Worm (Caenorhabditis elegans) whole organism, L4 larva: ENCODE data around the gene F12A10.6.

Source experiments
- T26A8.4 ChIP-seq: fragments of 200-800 bp; sonication (Bioruptor generic); IDR thresholded peaks from 2 replicates; pipeline ENCODE4 v1.3.6; 2022; ENCODE audit warnings: missing genetic modification characterization, missing compliant biosample characterization
- aha-1 ChIP-seq: fragments of 150-350 bp; peaks from one replicate; lab custom pipeline; 2014; ENCODE audit warnings: missing biosample characterization, missing genetic modification characterization
- aly-2 ChIP-seq: sonication (generic microtip); optimal IDR thresholded peaks from 2 replicates; lab custom pipeline; 2018; ENCODE audit warnings: missing biosample characterization, missing genetic modification characterization
- attf-4 ChIP-seq: sonication (generic microtip); optimal IDR thresholded peaks from 3 replicates; lab custom pipeline; 2017; ENCODE audit warnings: missing biosample characterization, missing genetic modification characterization
- ceh-20 ChIP-seq: fragments of 200-800 bp; sonication (Bioruptor generic); IDR thresholded peaks from 2 replicates; pipeline ENCODE4 v1.3.6; 2022; ENCODE audit warnings: missing genetic modification reagents, missing genetic modification characterization, missing compliant biosample characterization
- ceh-28 ChIP-seq: fragments of 150-350 bp; optimal IDR thresholded peaks from 2 replicates; lab custom pipeline; 2014; ENCODE audit warnings: missing biosample characterization, missing genetic modification reagents, missing genetic modification characterization
- daf-19 ChIP-seq: fragments of 200-800 bp; sonication (Bioruptor generic); conservative IDR thresholded peaks from 2 replicates; pipeline ENCODE4 v1.3.6; 2022; ENCODE audit warnings: missing genetic modification characterization, missing compliant biosample characterization
- dpl-1 ChIP-seq: fragments of 150-350 bp; optimal IDR thresholded peaks from 2 replicates; lab custom pipeline; 2014; ENCODE audit warnings: missing biosample characterization, missing genetic modification reagents, missing genetic modification characterization
- hlh-11 ChIP-seq: fragments of 200-800 bp; sonication (Bioruptor generic); optimal IDR thresholded peaks from 2 replicates; lab custom pipeline; 2018; ENCODE audit warnings: mild to moderate bottlenecking, missing genetic modification characterization, missing compliant biosample characterization
- hlh-30 ChIP-seq: sonication (generic microtip); optimal IDR thresholded peaks from 2 replicates; lab custom pipeline; 2017; ENCODE audit warnings: antibody characterized with exemption, mild to moderate bottlenecking, missing genetic modification characterization, missing compliant biosample characterization; ENCODE audit not compliant: insufficient read depth
- lin-13 ChIP-seq: fragments of 150-350 bp; optimal IDR thresholded peaks from 2 replicates; lab custom pipeline; 2014; ENCODE audit warnings: missing biosample characterization, missing genetic modification reagents, missing genetic modification characterization
- lin-29 ChIP-seq: fragments of 200-800 bp; sonication (Bioruptor generic); IDR thresholded peaks from 2 replicates; pipeline ENCODE4 v1.3.6; 2022; ENCODE audit warnings: missing genetic modification reagents, missing genetic modification characterization, missing compliant biosample characterization
- lir-3 ChIP-seq: sonication (generic microtip); optimal IDR thresholded peaks from 2 replicates; lab custom pipeline; 2016; ENCODE audit warnings: mild to moderate bottlenecking, missing genetic modification characterization, missing compliant biosample characterization
- lsy-2 ChIP-seq, 2 experiments: fragments of 150-350 bp in 1 of 2; sonication (generic microtip) in 1 of 2; optimal IDR thresholded peaks; 2 replicates each; lab custom pipeline; 2014 to 2017; ENCODE audit warnings: missing biosample characterization in 2 of 2, missing genetic modification characterization in 2 of 2
- madf-5 ChIP-seq, 2 experiments: fragments of 200-800 bp; sonication (Bioruptor generic); IDR thresholded peaks; 2 replicates each; pipeline ENCODE4 v1.3.6; 2022; ENCODE audit warnings: missing compliant biosample characterization in 2 of 2, missing genetic modification characterization in 2 of 2
- mxl-3 ChIP-seq: fragments of 200-800 bp; sonication (Bioruptor generic); optimal IDR thresholded peaks from 2 replicates; lab custom pipeline; 2018; ENCODE audit warnings: mild to moderate bottlenecking, missing genetic modification characterization, missing compliant biosample characterization
- nhr-102 ChIP-seq: sonication (generic microtip); optimal IDR thresholded peaks from 2 replicates; lab custom pipeline; 2016; ENCODE audit warnings: mild to moderate bottlenecking, missing genetic modification characterization, moderate library complexity, missing compliant biosample characterization
- nhr-11 ChIP-seq: fragments of 150-350 bp; optimal IDR thresholded peaks from 2 replicates; lab custom pipeline; 2014; ENCODE audit warnings: missing biosample characterization, missing genetic modification characterization
- nhr-25 ChIP-seq: sonication (generic microtip); optimal IDR thresholded peaks from 2 replicates; lab custom pipeline; 2017; ENCODE audit warnings: missing genetic modification characterization, mild to moderate bottlenecking, missing compliant biosample characterization, antibody characterized with exemption, moderate library complexity, borderline replicate concordance; ENCODE audit not compliant: insufficient read depth
- nhr-28 ChIP-seq: fragments of 150-350 bp; optimal IDR thresholded peaks from 2 replicates; lab custom pipeline; 2014; ENCODE audit warnings: missing biosample characterization, missing genetic modification characterization
- nhr-41 ChIP-seq: fragments of 200-800 bp; sonication (Bioruptor generic); IDR thresholded peaks from 2 replicates; pipeline ENCODE4 v1.3.6; 2022; ENCODE audit warnings: missing genetic modification reagents, missing genetic modification characterization, missing compliant biosample characterization
- nhr-42 ChIP-seq: fragments of 200-800 bp; sonication (Bioruptor generic); IDR thresholded peaks from 2 replicates; pipeline ENCODE4 v1.3.6; 2022; ENCODE audit warnings: missing genetic modification characterization, missing compliant biosample characterization
- nhr-48 ChIP-seq: sonication (generic microtip); optimal IDR thresholded peaks from 2 replicates; lab custom pipeline; 2016; ENCODE audit warnings: mild to moderate bottlenecking, missing genetic modification characterization, missing compliant biosample characterization
- nhr-6 ChIP-seq: fragments of 150-350 bp; optimal IDR thresholded peaks from 2 replicates; lab custom pipeline; 2014; ENCODE audit warnings: missing biosample characterization, missing genetic modification characterization
- nhr-76 ChIP-seq: fragments of 150-350 bp; optimal IDR thresholded peaks from 2 replicates; lab custom pipeline; 2014; ENCODE audit warnings: missing biosample characterization, missing genetic modification characterization
- skn-1 ChIP-seq: fragments of 150-350 bp; optimal IDR thresholded peaks from 2 replicates; lab custom pipeline; 2014; ENCODE audit warnings: missing biosample characterization, missing genetic modification characterization
- spr-3 ChIP-seq: fragments of 200-800 bp; sonication (Bioruptor generic); optimal IDR thresholded peaks from 2 replicates; lab custom pipeline; 2018; ENCODE audit warnings: mild to moderate bottlenecking, missing genetic modification characterization, missing compliant biosample characterization
- tra-1 ChIP-seq: fragments of 200-800 bp; sonication (Bioruptor generic); IDR thresholded peaks from 2 replicates; pipeline ENCODE4 v1.3.6; 2022; ENCODE audit warnings: missing genetic modification reagents, missing genetic modification characterization, missing compliant biosample characterization
- zag-1 ChIP-seq: fragments of 150-350 bp; optimal IDR thresholded peaks from 2 replicates; lab custom pipeline; 2014; ENCODE audit warnings: missing biosample characterization, missing genetic modification characterization
- zip-11 ChIP-seq: fragments of 200-800 bp; sonication (Bioruptor generic); IDR thresholded peaks from 2 replicates; pipeline ENCODE4 v1.3.6; 2022; ENCODE audit warnings: missing genetic modification characterization, missing compliant biosample characterization
- ztf-11 ChIP-seq: fragments of 150-350 bp; optimal IDR thresholded peaks from 2 replicates; lab custom pipeline; 2014; ENCODE audit warnings: missing biosample characterization, missing genetic modification characterization

The F12A10.6 gene

ce11 chrII:5500986-5501657, 6.8 kb upstream of the F12A10.6 start, which contains the start of gene F12A10.8 (continued):
- TF ChIP-seq nhr-102 (tag; lab: Kevin White, UChicago): no peak
- peak; percentile 79 for TF ChIP-seq aha-1 (tag; lab: Kevin White, UChicago)
- TF ChIP-seq hlh-30 (tag; lab: Kevin White, UChicago): peak; percentile 31
- no peak for TF ChIP-seq ceh-20 (GFP tag; lab: Robert Waterston, UW)
- TF ChIP-seq dpl-1 (GFP tag; lab: Kevin White, UChicago): peak; percentile 71
- no peak for TF ChIP-seq mxl-3 (GFP tag; lab: Kevin White, UChicago)
- no peak for TF ChIP-seq T26A8.4 (GFP tag; lab: Robert Waterston, UW)
- no peak for TF ChIP-seq aly-2 (tag; lab: Kevin White, UChicago)

DNA sequence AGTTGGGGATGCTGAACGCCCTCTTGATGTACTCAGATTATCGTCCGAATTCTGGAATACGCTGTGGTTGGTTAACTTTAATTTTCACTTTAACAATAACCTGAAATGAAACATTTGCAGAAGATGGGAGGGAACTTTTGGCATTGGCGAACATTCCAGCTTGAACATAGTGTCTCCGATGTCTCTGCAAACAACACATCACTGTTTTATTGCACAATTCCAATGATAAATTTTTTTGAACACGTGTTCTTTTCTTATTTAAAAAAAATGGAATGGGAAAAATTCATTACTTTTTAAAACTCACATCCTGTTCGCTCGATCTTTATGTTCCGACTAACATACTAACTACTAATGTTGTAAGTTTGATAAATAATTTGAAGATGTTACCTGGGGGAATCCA, 6.2 kb upstream of the F12A10.6 start, which contains the start of gene fzy-1:
Gene fzy-1 (plus strand): TSS at position 301 of the 400 bp plus-strand sequence.
- TF ChIP-seq lsy-2 (tag; optimal IDR thresholded peaks at IDR 0.05; lab: Kevin White, UChicago) (no peak), mxl-3 (GFP tag; lab: Kevin White, UChicago) (no peak), nhr-42 (GFP tag; lab: Robert Waterston, UW) (no peak), spr-3 (no peak), lin-13 (GFP tag; lab: Kevin White, UChicago) (no peak), nhr-48 (tag; lab: Kevin White, UChicago) (no peak), daf-19 (GFP tag; lab: Robert Waterston, UW) (no peak), skn-1 (no peak), zag-1 (tag; lab: Kevin White, UChicago) (no peak), ceh-28 (tag; lab: Kevin White, UChicago) (no peak), nhr-25 (no peak), lir-3 (no peak), ztf-11 (tag; lab: Kevin White, UChicago) (no peak), attf-4 (tag; lab: Kevin White, UChicago) (no peak), zip-11 (GFP tag; lab: Robert Waterston, UW) (no peak), nhr-6 (tag; lab: Kevin White, UChicago) (no peak), hlh-11 (no peak), tra-1 (GFP tag; lab: Robert Waterston, UW) (no peak), nhr-41 (GFP tag; lab: Robert Waterston, UW) (no peak)

DNA sequence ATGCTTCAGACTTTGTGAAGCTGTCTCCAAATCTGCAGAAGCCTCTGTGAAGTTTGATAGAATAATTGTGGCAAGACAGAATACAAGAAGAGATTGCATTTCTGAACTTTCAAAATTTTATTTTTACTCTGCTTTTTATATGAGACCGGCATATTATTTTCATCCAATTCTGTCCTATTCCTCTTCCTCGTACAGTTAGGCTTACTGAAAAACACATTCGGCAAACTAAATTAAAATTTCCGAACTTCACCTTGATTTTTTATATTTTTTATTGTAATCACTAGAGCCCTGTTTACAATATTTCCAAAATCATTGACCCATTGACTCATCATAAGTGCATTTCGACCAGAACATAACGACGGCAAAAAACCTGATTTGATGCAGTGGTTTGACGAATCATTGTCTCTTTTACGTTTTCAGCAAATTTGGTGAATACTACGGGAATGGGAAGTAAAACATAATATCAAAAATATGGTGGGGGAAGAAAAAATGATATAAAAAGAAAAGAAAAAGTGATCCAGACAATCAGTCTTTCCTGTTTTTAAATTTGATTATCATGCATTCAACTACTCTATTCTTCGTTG, 3.9 kb upstream of the F12A10.6 start, which contains the start of the genes suex-1 and F12A10.9:
Gene suex-1 (minus strand): TSS at position 101 of the 584 bp plus-strand sequence.
Gene F12A10.9 (plus strand): TSS at position 534 of the 584 bp plus-strand sequence.
- TF ChIP-seq aha-1 (tag; lab: Kevin White, UChicago): peak; percentile 33
- no peak for TF ChIP-seq lin-29 (GFP tag; lab: Robert Waterston, UW)

DNA sequence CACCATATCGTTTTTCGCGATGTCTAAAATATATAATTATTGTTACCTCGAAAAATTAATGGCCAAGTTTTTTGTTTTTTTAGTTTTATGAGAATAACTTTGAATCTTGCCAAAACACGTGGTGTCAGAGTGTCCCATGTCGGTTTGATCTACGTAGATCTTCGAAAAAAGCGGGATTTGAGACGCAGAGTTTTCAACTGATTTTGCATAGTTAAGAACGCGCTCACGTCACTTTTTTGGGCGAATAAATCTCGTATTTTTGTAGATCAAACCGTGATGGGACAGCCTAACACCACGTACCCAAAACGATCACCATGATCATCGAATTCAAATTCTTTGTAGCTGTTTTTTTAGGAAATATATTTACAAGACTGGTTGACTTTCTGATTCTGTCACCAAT, 3.2 kb upstream of the F12A10.6 start:
- TF ChIP-seq nhr-76 (tag; lab: Kevin White, UChicago): no peak
- TF ChIP-seq, all 104 proteins: peak for 0

DNA sequence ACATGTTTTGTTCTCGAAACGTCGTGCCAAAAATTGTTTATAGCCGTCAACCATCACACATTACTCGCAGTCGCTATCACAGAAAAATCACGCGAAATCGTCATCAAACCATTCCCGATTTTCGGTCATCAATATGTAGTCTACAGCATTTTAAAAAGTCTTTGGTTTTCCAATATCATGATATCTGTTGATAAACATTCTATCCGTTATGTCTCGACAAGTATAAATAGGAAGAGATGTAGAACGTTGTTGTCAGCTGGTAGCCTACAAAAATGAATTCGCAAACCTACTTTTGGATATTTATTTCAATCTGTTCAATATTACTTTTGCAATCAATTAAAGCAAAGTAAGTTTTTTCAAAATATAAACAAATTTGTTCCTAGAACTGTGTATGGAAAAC, 2.1 kb upstream of the F12A10.6 start, which contains the start of gene F12A10.1:
Gene F12A10.1 (plus strand): TSS at position 166 of the 400 bp plus-strand sequence.
- TF ChIP-seq madf-5 (GFP tag; IDR thresholded peaks at IDR 0.05; lab: Robert Waterston, UW): no peak
- TF ChIP-seq hlh-11: peak; percentile 30
- no peak for TF ChIP-seq nhr-11 (tag; lab: Kevin White, UChicago)
- peak; percentile 77 for TF ChIP-seq nhr-28 (tag; lab: Kevin White, UChicago)
